Worm (Caenorhabditis elegans) whole organism, young adult: Measurements from ENCODE around the gene T11G6.2.

Experiments
- B0019.2 ChIP-seq: fragments of 200-800 bp; sonication (Bioruptor generic); conservative IDR thresholded peaks from 2 replicates; pipeline ENCODE4 v1.3.6; 2022; ENCODE audit warnings: missing genetic modification reagents, missing genetic modification characterization, missing compliant biosample characterization
- B0035.1 ChIP-seq: sonication (generic microtip); optimal IDR thresholded peaks from 2 replicates; lab custom pipeline; 2016; ENCODE audit warnings: missing genetic modification characterization, mild to moderate bottlenecking, missing compliant biosample characterization, missing genotype, missing genetic modification reagents
- B0261.1 ChIP-seq: sonication (generic microtip); optimal IDR thresholded peaks from 2 replicates; lab custom pipeline; 2016; ENCODE audit warnings: mild to moderate bottlenecking, missing genetic modification characterization, moderate library complexity, missing compliant biosample characterization
- B0336.3 ChIP-seq: fragments of 200-800 bp; sonication (Bioruptor generic); IDR thresholded peaks from 2 replicates; pipeline ENCODE4 v1.3.6; 2022; ENCODE audit warnings: missing genetic modification characterization, missing compliant biosample characterization
- D2030.7 ChIP-seq: fragments of 200-800 bp; sonication (Bioruptor generic); IDR thresholded peaks from 2 replicates; pipeline ENCODE4 v1.3.6; 2022; ENCODE audit warnings: missing genetic modification reagents, missing genetic modification characterization, missing compliant biosample characterization
- F10E7.11 ChIP-seq: sonication (generic microtip); optimal IDR thresholded peaks from 2 replicates; lab custom pipeline; 2017; ENCODE audit warnings: mild to moderate bottlenecking, missing genetic modification characterization, moderate library complexity, missing compliant biosample characterization
- F23B12.7 ChIP-seq: sonication (generic microtip); optimal IDR thresholded peaks from 2 replicates; lab custom pipeline; 2017; ENCODE audit warnings: missing genetic modification characterization, mild to moderate bottlenecking, missing compliant biosample characterization, antibody characterized with exemption, moderate library complexity; ENCODE audit not compliant: insufficient read depth
- F39B2.1 ChIP-seq: fragments of 200-800 bp; sonication (Bioruptor generic); IDR thresholded peaks from 2 replicates; pipeline ENCODE4 v1.3.6; 2022; ENCODE audit warnings: missing genetic modification reagents, missing genetic modification characterization, missing compliant biosample characterization
- F52B5.7 ChIP-seq: sonication (generic microtip); optimal IDR thresholded peaks from 2 replicates; lab custom pipeline; 2016; ENCODE audit warnings: mild to moderate bottlenecking, missing genetic modification characterization, missing compliant biosample characterization
- F55B11.4 ChIP-seq: sonication (generic microtip); optimal IDR thresholded peaks from 2 replicates; lab custom pipeline; 2016; ENCODE audit warnings: missing compliant biosample characterization, missing genetic modification characterization, borderline replicate concordance; ENCODE audit not compliant: insufficient read depth
- F57A8.1 ChIP-seq: fragments of 200-800 bp; sonication (Bioruptor generic); optimal IDR thresholded peaks from 2 replicates; lab custom pipeline; 2018; ENCODE audit warnings: mild to moderate bottlenecking, missing genetic modification characterization, moderate library complexity, missing compliant biosample characterization
- T26A5.8 ChIP-seq: sonication (generic microtip); optimal IDR thresholded peaks from 2 replicates; lab custom pipeline; 2016; ENCODE audit warnings: missing genetic modification characterization, missing compliant biosample characterization
- Y53F4B.3 ChIP-seq: fragments of 200-800 bp; sonication (Bioruptor generic); IDR thresholded peaks from 2 replicates; pipeline ENCODE4 v1.3.6; 2022; ENCODE audit warnings: missing genetic modification reagents, missing genetic modification characterization, missing compliant biosample characterization
- Y56A3A.18 ChIP-seq: fragments of 200-800 bp; sonication (Bioruptor generic); IDR thresholded peaks from 2 replicates; pipeline ENCODE4 v1.3.6; 2022; ENCODE audit warnings: missing genetic modification reagents, missing genetic modification characterization, missing compliant biosample characterization
- Y95B8A.8 ChIP-seq: fragments of 200-800 bp; sonication (Bioruptor generic); IDR thresholded peaks from 2 replicates; pipeline ENCODE4 v1.3.6; 2022; ENCODE audit warnings: missing genetic modification reagents, missing genetic modification characterization, missing compliant biosample characterization
- ama-1 ChIP-seq, 3 experiments: fragments of 150-350 bp in 1 of 3; sonication (generic microtip) in 2 of 3; optimal IDR thresholded peaks; 2 replicates each; lab custom pipeline; 2014 to 2018; ENCODE audit warnings: missing biosample characterization in 2 of 3, missing genetic modification characterization in 2 of 3, missing genetic modification reagents in 2 of 3
- atf-7 ChIP-seq: sonication (generic microtip); optimal IDR thresholded peaks from 2 replicates; lab custom pipeline; 2017; ENCODE audit warnings: mild to moderate bottlenecking, missing genetic modification characterization, missing compliant biosample characterization
- attf-5 ChIP-seq: fragments of 200-800 bp; sonication (Bioruptor generic); optimal IDR thresholded peaks from 2 replicates; lab custom pipeline; 2018; ENCODE audit warnings: mild to moderate bottlenecking, missing genetic modification characterization, missing compliant biosample characterization
- bed-2 ChIP-seq: fragments of 200-800 bp; sonication (Bioruptor generic); IDR thresholded peaks from 2 replicates; pipeline ENCODE4 v1.3.6; 2022; ENCODE audit warnings: missing genetic modification reagents, missing genetic modification characterization, missing compliant biosample characterization
- ceh-27 ChIP-seq: fragments of 200-800 bp; sonication (Bioruptor generic); optimal IDR thresholded peaks from 2 replicates; lab custom pipeline; 2018; ENCODE audit warnings: mild to moderate bottlenecking, missing genetic modification characterization, moderate library complexity, missing compliant biosample characterization
- ceh-58 ChIP-seq: fragments of 200-800 bp; sonication (Bioruptor generic); IDR thresholded peaks from 2 replicates; pipeline ENCODE4 v1.3.6; 2022; ENCODE audit warnings: missing genetic modification characterization, missing compliant biosample characterization
- ceh-79 ChIP-seq: sonication (generic microtip); optimal IDR thresholded peaks from 2 replicates; lab custom pipeline; 2017; ENCODE audit warnings: mild to moderate bottlenecking, missing genetic modification characterization, missing compliant biosample characterization
- dox-1 ChIP-seq: fragments of 200-800 bp; sonication (Bioruptor generic); IDR thresholded peaks from 2 replicates; pipeline ENCODE4 v1.3.6; 2022; ENCODE audit warnings: missing genetic modification reagents, missing genetic modification characterization, missing compliant biosample characterization
- dpl-1 ChIP-seq: fragments of 150-350 bp; optimal IDR thresholded peaks from 2 replicates; lab custom pipeline; 2014; ENCODE audit warnings: missing biosample characterization, missing genetic modification reagents, missing genetic modification characterization
- efl-1 ChIP-seq: fragments of 150-350 bp; optimal IDR thresholded peaks from 2 replicates; lab custom pipeline; 2014; ENCODE audit warnings: missing biosample characterization, missing genetic modification reagents, missing genetic modification characterization
- egrh-3 ChIP-seq: fragments of 200-800 bp; sonication (Bioruptor generic); IDR thresholded peaks from 2 replicates; pipeline ENCODE4 v1.3.6; 2022; ENCODE audit warnings: missing genetic modification reagents, missing genetic modification characterization, missing compliant biosample characterization
- ets-4 ChIP-seq: fragments of 200-800 bp; sonication (Bioruptor generic); optimal IDR thresholded peaks from 2 replicates; lab custom pipeline; 2018; ENCODE audit warnings: mild to moderate bottlenecking, missing genetic modification characterization, missing compliant biosample characterization
- hmg-20 ChIP-seq: fragments of 200-800 bp; sonication (Bioruptor generic); IDR thresholded peaks from 2 replicates; pipeline ENCODE4 v1.3.6; 2022; ENCODE audit warnings: missing genetic modification reagents, missing genetic modification characterization, missing compliant biosample characterization
- hrde-1 ChIP-seq: sonication (generic microtip); optimal IDR thresholded peaks from 2 replicates; lab custom pipeline; 2016; ENCODE audit warnings: missing genetic modification characterization, mild to moderate bottlenecking, missing compliant biosample characterization, moderate library complexity, missing genotype, missing genetic modification reagents, borderline replicate concordance
- let-526 ChIP-seq: fragments of 200-800 bp; sonication (Bioruptor generic); IDR thresholded peaks from 2 replicates; pipeline ENCODE4 v1.3.6; 2022; ENCODE audit warnings: missing genetic modification reagents, missing genetic modification characterization, missing compliant biosample characterization
- let-607 ChIP-seq, 2 experiments: fragments of 200-800 bp in 1 of 2; sonication (Bioruptor generic) in 1 of 2; sonication (generic microtip) in 1 of 2; optimal IDR thresholded peaks; 2 replicates each; lab custom pipeline; 2016 to 2018; ENCODE audit warnings: mild to moderate bottlenecking in 2 of 2, missing compliant biosample characterization in 2 of 2, missing genetic modification characterization in 2 of 2, moderate library complexity in 2 of 2, missing genotype in 1 of 2
- lin-40 ChIP-seq: sonication (generic microtip); optimal IDR thresholded peaks from 2 replicates; lab custom pipeline; 2016; ENCODE audit warnings: missing genetic modification characterization, mild to moderate bottlenecking, missing compliant biosample characterization, missing genotype, missing genetic modification reagents
- lir-1 ChIP-seq: fragments of 200-800 bp; sonication (Bioruptor generic); conservative IDR thresholded peaks from 2 replicates; pipeline ENCODE4 v1.3.6; 2022; ENCODE audit warnings: missing genetic modification reagents, missing genetic modification characterization, missing compliant biosample characterization
- lsl-1 ChIP-seq: fragments of 200-800 bp; sonication (Bioruptor generic); optimal IDR thresholded peaks from 2 replicates; lab custom pipeline; 2018; ENCODE audit warnings: mild to moderate bottlenecking, missing genetic modification characterization, moderate library complexity, missing compliant biosample characterization
- madf-3 ChIP-seq: fragments of 200-800 bp; sonication (Bioruptor generic); IDR thresholded peaks from 2 replicates; pipeline ENCODE4 v1.3.6; 2022; ENCODE audit warnings: missing genetic modification reagents, missing genetic modification characterization, missing compliant biosample characterization
- mcd-1 ChIP-seq: fragments of 200-800 bp; sonication (Bioruptor generic); IDR thresholded peaks from 2 replicates; pipeline ENCODE4 v1.3.6; 2022; ENCODE audit warnings: missing genetic modification reagents, missing genetic modification characterization, missing compliant biosample characterization
- mxl-1 ChIP-seq: sonication (generic microtip); optimal IDR thresholded peaks from 2 replicates; lab custom pipeline; 2016; ENCODE audit warnings: missing genetic modification characterization, missing compliant biosample characterization
- nfyb-1 ChIP-seq: fragments of 200-800 bp; sonication (Bioruptor generic); IDR thresholded peaks from 2 replicates; pipeline ENCODE4 v1.3.6; 2022; ENCODE audit warnings: missing genetic modification reagents, missing genetic modification characterization, missing compliant biosample characterization
- nhr-90 ChIP-seq: sonication (generic microtip); optimal IDR thresholded peaks from 2 replicates; lab custom pipeline; 2016; ENCODE audit warnings: missing genotype, mild to moderate bottlenecking, missing genetic modification characterization, missing compliant biosample characterization
- pha-4 ChIP-seq: fragments of 150-350 bp; sonication (generic microtip); optimal IDR thresholded peaks from 2 replicates; lab custom pipeline; 2014; ENCODE audit warnings: missing biosample characterization, missing genetic modification reagents, missing genetic modification characterization
- rcor-1 ChIP-seq: fragments of 200-800 bp; sonication (Bioruptor generic); IDR thresholded peaks from 2 replicates; pipeline ENCODE4 v1.3.6; 2022; ENCODE audit warnings: missing genetic modification reagents, missing genetic modification characterization, missing compliant biosample characterization
- rec-8 ChIP-seq, 2 experiments: sonication (generic microtip); optimal IDR thresholded peaks; 2 replicates each; lab custom pipeline; 2016; ENCODE audit warnings: mild to moderate bottlenecking in 2 of 2, missing genetic modification characterization in 2 of 2, missing genetic modification reagents in 2 of 2, missing genotype in 2 of 2, missing biosample characterization in 1 of 2, missing compliant biosample characterization in 1 of 2, moderate library complexity in 1 of 2
- tbp1 ChIP-seq: fragments of 200-800 bp; sonication (Bioruptor generic); optimal IDR thresholded peaks from 2 replicates; lab custom pipeline; 2018; ENCODE audit warnings: mild to moderate bottlenecking, missing genetic modification characterization, missing compliant biosample characterization
- unc-62 ChIP-seq: fragments of 150-350 bp; optimal IDR thresholded peaks from 2 replicates; lab custom pipeline; 2014; ENCODE audit warnings: missing biosample characterization, missing genetic modification reagents, missing genetic modification characterization
- ztf-22 ChIP-seq: fragments of 200-800 bp; sonication (Bioruptor generic); optimal IDR thresholded peaks from 2 replicates; lab custom pipeline; 2018; ENCODE audit warnings: mild to moderate bottlenecking, missing genetic modification characterization, moderate library complexity, missing compliant biosample characterization
- ztf-26 ChIP-seq: sonication (generic microtip); optimal IDR thresholded peaks from 2 replicates; lab custom pipeline; 2017; ENCODE audit warnings: missing genetic modification characterization, missing compliant biosample characterization
- ztf-3 ChIP-seq: fragments of 200-800 bp; sonication (Bioruptor generic); optimal IDR thresholded peaks from 2 replicates; lab custom pipeline; 2018; ENCODE audit warnings: mild to moderate bottlenecking, missing genetic modification characterization, missing compliant biosample characterization

Gene T11G6.2

ce11 chrIV:10858300-10859016 lies at the start of gene T11G6.2, which contains the start of gene hars-1:
TSS of gene T11G6.2 (minus strand) at chrIV:10858496.
TSS of gene hars-1 (plus strand) at chrIV:10858957.
- TF ChIP-seq F39B2.1 (GFP tag; lab: Robert Waterston, UW): no peak
- no peak for TF ChIP-seq egrh-3 (GFP tag; lab: Robert Waterston, UW)
- TF ChIP-seq B0019.2: no peak
- TF ChIP-seq F10E7.11 (tag; lab: Kevin White, UChicago): no peak
- TF ChIP-seq F55B11.4: no peak
- TF ChIP-seq ceh-27 (GFP tag; lab: Kevin White, UChicago): no peak
- peak; percentile 69 for TF ChIP-seq attf-5
- TF ChIP-seq Y56A3A.18 (GFP tag; lab: Robert Waterston, UW): no peak
- TF ChIP-seq pha-4 (tag; lab: Kevin White, UChicago): no peak
- no peak for TF ChIP-seq ceh-79 (tag; lab: Kevin White, UChicago)
- TF ChIP-seq ztf-22 (GFP tag; lab: Kevin White, UChicago): no peak
- no peak for TF ChIP-seq Y53F4B.3
- no peak for TF ChIP-seq ceh-58 (GFP tag; lab: Robert Waterston, UW)
- no peak for TF ChIP-seq B0035.1 (tag; lab: Kevin White, UChicago)
- no peak for TF ChIP-seq F23B12.7 (tag; lab: Kevin White, UChicago)
- TF ChIP-seq lir-1 (GFP tag; lab: Robert Waterston, UW): no peak
- no peak for TF ChIP-seq B0261.1 (tag; lab: Kevin White, UChicago)
- TF ChIP-seq ztf-26 (tag; lab: Kevin White, UChicago): no peak
- TF ChIP-seq ets-4 (GFP tag; lab: Kevin White, UChicago): no peak
- TF ChIP-seq dox-1 (GFP tag; lab: Robert Waterston, UW): 0 out of 2 replicates have a peak, but pooled peaks have one; percentile 48
- TF ChIP-seq madf-3: no peak
- TF ChIP-seq F52B5.7: no peak
- peak; percentile 49 for TF ChIP-seq efl-1 (GFP tag; lab: Kevin White, UChicago)
- no peak for TF ChIP-seq Y95B8A.8 (GFP tag; lab: Robert Waterston, UW)
- no peak for TF ChIP-seq T26A5.8 (tag; lab: Kevin White, UChicago)
- no peak for TF ChIP-seq rec-8 (tag; optimal IDR thresholded peaks at IDR 0.05; lab: Kevin White, UChicago)
- no peak for TF ChIP-seq D2030.7 (GFP tag; lab: Robert Waterston, UW)
- TF ChIP-seq atf-7: no peak
- no peak for TF ChIP-seq B0336.3 (GFP tag; lab: Robert Waterston, UW)
- no peak for TF ChIP-seq F57A8.1 (GFP tag; lab: Kevin White, UChicago)
- no peak for TF ChIP-seq let-526 (GFP tag; lab: Robert Waterston, UW)
- TF ChIP-seq hmg-20 (GFP tag; lab: Robert Waterston, UW): no peak
- no peak for TF ChIP-seq unc-62
- peak; percentile 87 for TF ChIP-seq lsl-1
- no peak for TF ChIP-seq mxl-1 (tag; lab: Kevin White, UChicago)
- no peak for TF ChIP-seq hrde-1 (tag; lab: Kevin White, UChicago)
- TF ChIP-seq rcor-1 (GFP tag; lab: Robert Waterston, UW): no peak
- TF ChIP-seq ztf-3 (GFP tag; lab: Kevin White, UChicago): no peak
- no peak for TF ChIP-seq dpl-1 (GFP tag; lab: Kevin White, UChicago)
- no peak for TF ChIP-seq nhr-90 (tag; lab: Kevin White, UChicago)
- no peak for TF ChIP-seq ama-1 (optimal IDR thresholded peaks at IDR 0.05; lab: Kevin White, UChicago)
- no peak for TF ChIP-seq ama-1 (GFP tag; optimal IDR thresholded peaks at IDR 0.05; lab: Kevin White, UChicago)
- TF ChIP-seq bed-2 (GFP tag; lab: Robert Waterston, UW): no peak
- no peak for TF ChIP-seq lin-40
- no peak for TF ChIP-seq tbp1 (GFP tag; lab: Kevin White, UChicago)
- TF ChIP-seq mcd-1 (GFP tag; lab: Robert Waterston, UW): peak; percentile 49; the same call in 1 of the 2 replicates
- peak; percentile 35 to 78 for TF ChIP-seq let-607 (tag; optimal IDR thresholded peaks at IDR 0.05; lab: Kevin White, UChicago)
- TF ChIP-seq nfyb-1 (GFP tag; lab: Robert Waterston, UW): no peak
